Worm (Caenorhabditis elegans): ENCODE results near the gene F25B4.8.
A peak's percentile ranks its signal among the peaks of the same experiment; 100 is the strongest.

F25B4.8 gene

ce11 chrV:5647359-5647758 lies 44.2 kb downstream of the F25B4.8 start, which contains the start of gene C14C11.4:
Gene C14C11.4 (plus strand): TSS chrV:5647610.
- peak; percentile 38 for TF ChIP-seq hlh-11 (tag; optimal IDR thresholded peaks at IDR 0.05)
- TF ChIP-seq mxl-3 (GFP tag; optimal IDR thresholded peaks at IDR 0.05): peak; percentile 52
- no peak for TF ChIP-seq egl-27 (tag; optimal IDR thresholded peaks at IDR 0.05)
- TF ChIP-seq nhr-28 (tag; optimal IDR thresholded peaks at IDR 0.05): peak; percentile 75
- peak; percentile 65 for TF ChIP-seq dmd-6 (GFP tag; IDR thresholded peaks at IDR 0.05)
- TF ChIP-seq lim-7 (GFP tag; IDR thresholded peaks at IDR 0.05): no peak
- no peak for TF ChIP-seq lsy-2 (tag; optimal IDR thresholded peaks at IDR 0.05)
- TF ChIP-seq mdl-1 (tag; optimal IDR thresholded peaks at IDR 0.05): peak in 1 of 2 experiments; percentile 4
- no peak for TF ChIP-seq set-16 (GFP tag; IDR thresholded peaks at IDR 0.05)
- TF ChIP-seq pqm-1 (tag; optimal IDR thresholded peaks at IDR 0.05): peak; percentile 77

ce11 chrV:5644171-5644570 lies 47.3 kb downstream of the F25B4.8 start, which contains the start of gene srx-117:
Gene srx-117 (plus strand): TSS chrV:5644471.
- TF ChIP-seq aha-1 (tag) (no peak), F37D6.2 (tag; optimal IDR thresholded peaks at IDR 0.05) (no peak), snpc-1.2 (GFP tag; IDR thresholded peaks at IDR 0.05) (no peak), mdt-29 (GFP tag; IDR thresholded peaks at IDR 0.05) (no peak), dmd-6 (GFP tag; IDR thresholded peaks at IDR 0.05) (no peak), zfp-2 (tag; optimal IDR thresholded peaks at IDR 0.05) (no peak)
